Fruit fly (Drosophila melanogaster) whole organism, adult: ENCODE results near the gene RpS15Aa.

Source experiments
- CG11617 ChIP-seq: fragments of 200-800 bp; sonication (Bioruptor generic); optimal IDR thresholded peaks from 2 replicates; lab custom pipeline; 2017; ENCODE audit warnings: mild to moderate bottlenecking, missing biosample characterization, missing genetic modification reagents, missing genetic modification characterization
- CG12768 ChIP-seq: fragments of 200-800 bp; sonication (Bioruptor generic); optimal IDR thresholded peaks from 2 replicates; lab custom pipeline; 2017; ENCODE audit warnings: missing biosample characterization, missing genetic modification characterization, mild to moderate bottlenecking, moderate library complexity, missing genetic modification reagents
- CG14711 ChIP-seq: fragments of 200-800 bp; sonication (Bioruptor generic); optimal IDR thresholded peaks from 2 replicates; lab custom pipeline; 2018; ENCODE audit warnings: missing biosample characterization, mild to moderate bottlenecking, missing genetic modification characterization, moderate library complexity
- CG1620 ChIP-seq: fragments of 200-800 bp; sonication (Bioruptor generic); optimal IDR thresholded peaks from 2 replicates; lab custom pipeline; 2016; ENCODE audit warnings: missing biosample characterization, missing genetic modification characterization
- CG33017 ChIP-seq: fragments of 200-800 bp; sonication (Bioruptor generic); optimal IDR thresholded peaks from 2 replicates; lab custom pipeline; 2018; ENCODE audit warnings: missing biosample characterization, mild to moderate bottlenecking, missing genetic modification characterization, moderate library complexity
- CG5204 ChIP-seq: fragments of 200-800 bp; sonication (Bioruptor generic); optimal IDR thresholded peaks from 2 replicates; lab custom pipeline; 2016; ENCODE audit warnings: missing biosample characterization, missing genetic modification characterization
- CG7045 ChIP-seq: fragments of 200-800 bp; sonication (Bioruptor generic); optimal IDR thresholded peaks from 2 replicates; lab custom pipeline; 2017; ENCODE audit warnings: missing biosample characterization, mild to moderate bottlenecking, missing genetic modification characterization
- CG7101 ChIP-seq: fragments of 200-800 bp; sonication (Bioruptor generic); optimal IDR thresholded peaks from 2 replicates; lab custom pipeline; 2018; ENCODE audit warnings: missing biosample characterization, mild to moderate bottlenecking, missing genetic modification characterization, moderate library complexity
- Clk ChIP-seq: fragments of 200-800 bp; sonication (Bioruptor generic); optimal IDR thresholded peaks from 2 replicates; lab custom pipeline; 2017; ENCODE audit warnings: missing biosample characterization, missing genetic modification characterization
- Crg-1 ChIP-seq: fragments of 200-800 bp; sonication (Bioruptor generic); optimal IDR thresholded peaks from 2 replicates; lab custom pipeline; 2016; ENCODE audit warnings: missing biosample characterization, missing genetic modification characterization
- Hr96 ChIP-seq: fragments of 200-800 bp; sonication (Bioruptor generic); optimal IDR thresholded peaks from 2 replicates; lab custom pipeline; 2016; ENCODE audit warnings: missing biosample characterization, missing genetic modification characterization
- Mnt ChIP-seq: fragments of 200-800 bp; sonication (Bioruptor generic); optimal IDR thresholded peaks from 2 replicates; lab custom pipeline; 2016; ENCODE audit warnings: missing biosample characterization, mild to moderate bottlenecking, missing genetic modification characterization
- bab1 ChIP-seq: fragments of 200-800 bp; sonication (Bioruptor generic); optimal IDR thresholded peaks from 3 replicates; lab custom pipeline; 2019; ENCODE audit warnings: missing biosample characterization, mild to moderate bottlenecking, missing genetic modification characterization, moderate library complexity
- cic ChIP-seq: fragments of 200-800 bp; sonication (Bioruptor generic); optimal IDR thresholded peaks from 2 replicates; lab custom pipeline; 2017; ENCODE audit warnings: missing biosample characterization, mild to moderate bottlenecking, missing genetic modification characterization, moderate library complexity
- cnc ChIP-seq, 2 experiments: fragments of >200 bp; optimal IDR thresholded peaks; 2 replicates each; lab custom pipeline; 2017
- kay ChIP-seq: fragments of 200-800 bp; sonication (Bioruptor generic); peaks from one replicate; lab custom pipeline; 2016; ENCODE audit warnings: missing biosample characterization, missing genetic modification characterization, borderline replicate concordance
- ovo ChIP-seq: fragments of 200-800 bp; sonication (Bioruptor generic); optimal IDR thresholded peaks from 2 replicates; lab custom pipeline; 2016; ENCODE audit warnings: missing biosample characterization, missing genetic modification characterization
- pad ChIP-seq: fragments of 200-800 bp; sonication (Bioruptor generic); optimal IDR thresholded peaks from 3 replicates; lab custom pipeline; 2017; ENCODE audit warnings: missing biosample characterization, missing genetic modification characterization, mild to moderate bottlenecking, moderate library complexity, missing genetic modification reagents
- tj ChIP-seq: fragments of 200-800 bp; sonication (Bioruptor generic); optimal IDR thresholded peaks from 3 replicates; lab custom pipeline; 2017; ENCODE audit warnings: missing biosample characterization, mild to moderate bottlenecking, missing genetic modification characterization, moderate library complexity
- toe ChIP-seq: fragments of 200-800 bp; sonication (Bioruptor generic); optimal IDR thresholded peaks from 2 replicates; lab custom pipeline; 2016; ENCODE audit warnings: missing biosample characterization, missing genetic modification characterization

Gene RpS15Aa

dm6 chrX:13337454-13337853 is at the start of gene RpS15Aa:
RpS15Aa (minus strand) TSS chrX:13337705.
- TF ChIP-seq CG5204 (no peak), pad (peak; percentile 70), Mnt (peak; percentile 91), kay (GFP tag; lab: Kevin White, UChicago) (no peak), toe (GFP tag; lab: Kevin White, UChicago) (peak; percentile 45), CG14711 (tag; lab: Kevin White, UChicago) (peak; percentile 64), cnc (optimal IDR thresholded peaks at IDR 0.05; lab: Kevin White, UChicago) (no peak), bab1 (GFP tag; lab: Kevin White, UChicago) (peak; percentile 87), Hr96 (GFP tag; lab: Kevin White, UChicago) (peak; percentile 94), cic (GFP tag; lab: Kevin White, UChicago) (peak; percentile 38), CG11617 (GFP tag; lab: Kevin White, UChicago) (peak; percentile 90), CG12768 (GFP tag; lab: Kevin White, UChicago) (peak; percentile 44), tj (GFP tag; lab: Kevin White, UChicago) (peak; percentile 38), CG7101 (tag; lab: Kevin White, UChicago) (peak; percentile 89), CG33017 (tag; lab: Kevin White, UChicago) (peak; percentile 12), ovo (GFP tag; lab: Kevin White, UChicago) (peak; percentile 95), Clk (GFP tag; lab: Kevin White, UChicago) (peak; percentile 16), CG7045 (GFP tag; lab: Kevin White, UChicago) (no peak), Crg-1 (GFP tag; lab: Kevin White, UChicago) (peak; percentile 92), CG1620 (GFP tag; lab: Kevin White, UChicago) (peak; percentile 97)

dm6 chrX:13386776-13387175 is 49.3 kb upstream of the RpS15Aa start:
- no peak for TF ChIP-seq CG12768 (GFP tag; lab: Kevin White, UChicago)
- no peak for TF ChIP-seq cnc (optimal IDR thresholded peaks at IDR 0.05; lab: Kevin White, UChicago)
- no peak for TF ChIP-seq CG1620 (GFP tag; lab: Kevin White, UChicago)
- TF ChIP-seq Hr96 (GFP tag; lab: Kevin White, UChicago), result no peak
- no peak for TF ChIP-seq CG14711 (tag; lab: Kevin White, UChicago)
- TF ChIP-seq ovo (GFP tag; lab: Kevin White, UChicago), result no peak
- no peak for TF ChIP-seq toe (GFP tag; lab: Kevin White, UChicago)
- TF ChIP-seq CG11617 (GFP tag; lab: Kevin White, UChicago), result no peak
- TF ChIP-seq Mnt, result no peak
- no peak for TF ChIP-seq CG33017 (tag; lab: Kevin White, UChicago)
- no peak for TF ChIP-seq CG7101 (tag; lab: Kevin White, UChicago)
- no peak for TF ChIP-seq pad
- no peak for TF ChIP-seq bab1 (GFP tag; lab: Kevin White, UChicago)
- TF ChIP-seq Clk (GFP tag; lab: Kevin White, UChicago), result no peak
- no peak for TF ChIP-seq CG5204

dm6 chrX:13384583-13385342 is 47.3 kb upstream of the RpS15Aa start, which contains the start of the genes Rbp1-like and Tim9a:
Rbp1-like (minus strand) TSS chrX:13384877.
Tim9a (plus strand) TSS chrX:13385210.
- TF ChIP-seq toe (GFP tag; lab: Kevin White, UChicago) (peak; percentile 57), CG5204 (no peak), Clk (GFP tag; lab: Kevin White, UChicago) (no peak), CG11617 (GFP tag; lab: Kevin White, UChicago) (peak; percentile 71), CG33017 (tag; lab: Kevin White, UChicago) (peak; percentile 47), CG7045 (GFP tag; lab: Kevin White, UChicago) (peak; percentile 3), Mnt (peak; percentile 76), kay (GFP tag; lab: Kevin White, UChicago) (peak; percentile 61), ovo (GFP tag; lab: Kevin White, UChicago) (peak; percentile 86), Crg-1 (GFP tag; lab: Kevin White, UChicago) (peak; percentile 81), cic (GFP tag; lab: Kevin White, UChicago) (peak; percentile 30), tj (GFP tag; lab: Kevin White, UChicago) (peak; percentile 91), pad (peak; percentile 75), bab1 (GFP tag; lab: Kevin White, UChicago) (peak; percentile 43), CG1620 (GFP tag; lab: Kevin White, UChicago) (peak; percentile 67), CG7101 (tag; lab: Kevin White, UChicago) (peak; percentile 76), Hr96 (GFP tag; lab: Kevin White, UChicago) (no peak), CG14711 (tag; lab: Kevin White, UChicago) (peak; percentile 78), CG12768 (GFP tag; lab: Kevin White, UChicago) (peak; percentile 45), cnc (optimal IDR thresholded peaks at IDR 0.05; lab: Kevin White, UChicago) (no peak)

dm6 chrX:13384177-13384576 is 46.7 kb upstream of the RpS15Aa start:
- TF ChIP-seq CG1620 (GFP tag; lab: Kevin White, UChicago) (no peak), tj (GFP tag; lab: Kevin White, UChicago) (peak; percentile 3), Clk (GFP tag; lab: Kevin White, UChicago) (no peak), kay (GFP tag; lab: Kevin White, UChicago) (no peak), CG12768 (GFP tag; lab: Kevin White, UChicago) (no peak), CG7045 (GFP tag; lab: Kevin White, UChicago) (no peak), CG14711 (tag; lab: Kevin White, UChicago) (no peak), pad (peak; percentile 28), CG7101 (tag; lab: Kevin White, UChicago) (no peak), Crg-1 (GFP tag; lab: Kevin White, UChicago) (no peak), Hr96 (GFP tag; lab: Kevin White, UChicago) (no peak)

- TF ChIP-seq CG14711 (tag; lab: Kevin White, UChicago) (peak; percentile 39), cic (GFP tag; lab: Kevin White, UChicago) (peak; percentile 51), CG7101 (tag; lab: Kevin White, UChicago) (peak; percentile 41), CG12768 (GFP tag; lab: Kevin White, UChicago) (peak; percentile 48), CG1620 (GFP tag; lab: Kevin White, UChicago) (peak; percentile 77), pad (peak; percentile 75), CG7045 (GFP tag; lab: Kevin White, UChicago) (peak; percentile 9), toe (GFP tag; lab: Kevin White, UChicago) (peak; percentile 44), ovo (GFP tag; lab: Kevin White, UChicago) (no peak), Hr96 (GFP tag; lab: Kevin White, UChicago) (no peak), kay (GFP tag; lab: Kevin White, UChicago) (no peak), tj (GFP tag; lab: Kevin White, UChicago) (peak; percentile 72), Crg-1 (GFP tag; lab: Kevin White, UChicago) (peak; percentile 59), Clk (GFP tag; lab: Kevin White, UChicago) (no peak), Mnt (peak; percentile 89), CG5204 (no peak), CG11617 (GFP tag; lab: Kevin White, UChicago) (peak; percentile 55), cnc (optimal IDR thresholded peaks at IDR 0.05; lab: Kevin White, UChicago) (no peak), CG33017 (tag; lab: Kevin White, UChicago) (no peak), bab1 (GFP tag; lab: Kevin White, UChicago) (peak; percentile 61)
Observed at dm6 chrX:13383770-13384169, 46.3 kb upstream of the RpS15Aa start.
